Fruit fly (Drosophila melanogaster) whole organism, wandering third instar larva: Measurements from ENCODE around the gene sphe.

ENCODE experiments used
- CG9705 ChIP-seq: fragments of 200-800 bp; sonication (Bioruptor generic); optimal IDR thresholded peaks from 2 replicates; lab custom pipeline; 2018; ENCODE audit warnings: missing biosample characterization, mild to moderate bottlenecking, missing genetic modification characterization
- fru ChIP-seq: fragments of 200-800 bp; sonication (Bioruptor generic); optimal IDR thresholded peaks from 3 replicates; lab custom pipeline; 2016; ENCODE audit warnings: missing biosample characterization, mild to moderate bottlenecking, missing genetic modification characterization

- TF ChIP-seq fru (GFP tag; lab: Kevin White, UChicago) (no peak), CG9705 (GFP tag; lab: Kevin White, UChicago) (no peak)
These were observed 12.4 kb downstream of the sphe start for dm6 chrX:16689339-16689738.
